Worm (Caenorhabditis elegans): Measurements from ENCODE around the gene twk-39.

- TF ChIP-seq nhr-237 (tag; optimal IDR thresholded peaks at IDR 0.05) (no peak), lin-39 (tag; optimal IDR thresholded peaks at IDR 0.05) (peak; percentile 15), zag-1 (tag; optimal IDR thresholded peaks at IDR 0.05) (no peak), ceh-82 (tag; optimal IDR thresholded peaks at IDR 0.05) (no peak), snpc-4 (tag; optimal IDR thresholded peaks at IDR 0.05) (peak; percentile 17), nhr-11 (tag; optimal IDR thresholded peaks at IDR 0.05) (no peak), daf-12 (tag; optimal IDR thresholded peaks at IDR 0.05) (no peak), fkh-10 (GFP tag; optimal IDR thresholded peaks at IDR 0.05) (no peak), tbx-2 (tag; optimal IDR thresholded peaks at IDR 0.05) (no peak)
These were observed 39.2 kb downstream of the twk-39 start for ce11 chrIII:11834783-11835182.

Measured in whole organism, L3 larva.